Worm (Caenorhabditis elegans): Measurements from ENCODE around the gene nhr-290.

- TF ChIP-seq W03F9.2 (tag; optimal IDR thresholded peaks at IDR 0.05) = no peak
- TF ChIP-seq him-1 (tag; optimal IDR thresholded peaks at IDR 0.05) = no peak
These were observed 3.6 kb downstream of the nhr-290 start, which contains the start of gene srt-4 for ce11 chrV:2577603-2578002.

Measured in whole organism, L4/young adult.